Worm (Caenorhabditis elegans) whole organism, L2 larva: ENCODE results near the gene Y94H6A.3.

Experiments used
- R02D3.7 ChIP-seq: fragments of 150-350 bp; optimal IDR thresholded peaks from 2 replicates; lab custom pipeline; 2014; ENCODE audit warnings: missing biosample characterization, missing genetic modification characterization
- aly-2 ChIP-seq: fragments of 150-350 bp; optimal IDR thresholded peaks from 2 replicates; lab custom pipeline; 2014; ENCODE audit warnings: missing biosample characterization, missing genetic modification characterization
- elt-3 ChIP-seq: sonication (generic microtip); optimal IDR thresholded peaks from 2 replicates; lab custom pipeline; 2017; ENCODE audit warnings: missing biosample characterization, missing genetic modification characterization
- gmeb-1 ChIP-seq: fragments of 150-350 bp; optimal IDR thresholded peaks from 2 replicates; lab custom pipeline; 2014; ENCODE audit warnings: missing biosample characterization, missing genetic modification characterization
- nhr-23 ChIP-seq: fragments of 150-350 bp; optimal IDR thresholded peaks from 2 replicates; lab custom pipeline; 2014; ENCODE audit warnings: missing biosample characterization, missing genetic modification reagents, missing genetic modification characterization

The Y94H6A.3 gene

DNA sequence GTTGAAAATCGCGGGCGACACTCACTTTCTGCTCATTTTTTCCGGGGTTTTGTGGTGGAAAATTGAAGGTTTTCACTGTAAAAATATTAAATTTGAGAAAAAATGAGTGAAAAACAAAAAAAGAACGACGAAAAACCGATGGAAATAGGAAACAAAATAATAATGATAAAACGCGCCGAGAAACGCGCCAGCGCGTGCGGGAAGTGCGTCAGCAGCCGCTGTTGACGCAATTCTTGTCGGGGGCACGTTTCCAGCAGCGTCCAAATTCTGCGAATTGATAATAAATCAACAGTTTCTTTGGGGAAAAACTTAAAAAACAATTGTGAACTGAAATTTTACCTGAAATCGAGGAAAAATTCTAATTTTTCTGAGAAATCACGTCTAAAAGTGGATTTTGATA, 49.5 kb downstream of the Y94H6A.3 start, which contains the start of gene ubxn-2 (continued):
- no peak for TF ChIP-seq nhr-23 (tag; lab: Kevin White, UChicago)
- TF ChIP-seq gmeb-1 (tag; lab: Kevin White, UChicago) = peak; percentile 87
- no peak for TF ChIP-seq elt-3
- no peak for TF ChIP-seq R02D3.7 (tag; lab: Kevin White, UChicago)
- TF ChIP-seq aly-2 (tag; lab: Kevin White, UChicago) = no peak
